Fruit fly (Drosophila melanogaster) whole organism, embryonic: Measurements from ENCODE around the gene CG33552.

Experiments
- Ada2b ChIP-seq: fragments of 200-800 bp; sonication (Bioruptor generic); IDR thresholded peaks from 2 replicates; pipeline ENCODE4 v1.3.6; 2022; ENCODE audit warnings: missing biosample characterization, missing genetic modification characterization
- CG10267 ChIP-seq: fragments of 200-800 bp; sonication (Bioruptor generic); optimal IDR thresholded peaks from 2 replicates; lab custom pipeline; 2018; ENCODE audit warnings: missing biosample characterization, mild to moderate bottlenecking, missing genetic modification characterization, moderate library complexity
- CG13894 ChIP-seq: fragments of 200-800 bp; sonication (Bioruptor generic); optimal IDR thresholded peaks from 3 replicates; lab custom pipeline; 2018; ENCODE audit warnings: missing biosample characterization, mild to moderate bottlenecking, missing genetic modification characterization, moderate library complexity
- CG17612 ChIP-seq: fragments of 200-800 bp; sonication (Bioruptor generic); IDR thresholded peaks from 2 replicates; pipeline ENCODE4 v1.3.6; 2022; ENCODE audit warnings: missing biosample characterization, missing genetic modification characterization
- CG1832 ChIP-seq: fragments of 200-800 bp; sonication (Bioruptor generic); optimal IDR thresholded peaks from 2 replicates; lab custom pipeline; 2017; ENCODE audit warnings: missing biosample characterization, mild to moderate bottlenecking, missing genetic modification characterization, inconsistent platforms
- CG34224 ChIP-seq: fragments of 200-800 bp; sonication (Bioruptor generic); IDR thresholded peaks from 3 replicates; pipeline ENCODE4 v1.3.6; 2022; ENCODE audit warnings: missing biosample characterization, missing genetic modification characterization; ENCODE audit not compliant: partially characterized antibody
- CG4617 ChIP-seq: fragments of 200-800 bp; sonication (Bioruptor generic); optimal IDR thresholded peaks from 3 replicates; lab custom pipeline; 2016; ENCODE audit warnings: missing biosample characterization, missing genetic modification characterization, borderline replicate concordance
- Drgx ChIP-seq: fragments of 200-800 bp; sonication (Bioruptor generic); IDR thresholded peaks from 2 replicates; pipeline ENCODE4 v1.3.6; 2022; ENCODE audit warnings: missing biosample characterization, missing genetic modification characterization
- MBD-R2 ChIP-seq: fragments of 200-800 bp; sonication (Bioruptor generic); IDR thresholded peaks from 2 replicates; pipeline ENCODE4 v1.3.6; 2022; ENCODE audit warnings: missing biosample characterization, missing genetic modification characterization
- MESR4 ChIP-seq: fragments of 200-800 bp; sonication (Bioruptor generic); optimal IDR thresholded peaks from 2 replicates; lab custom pipeline; 2018; ENCODE audit warnings: missing biosample characterization, mild to moderate bottlenecking, missing genetic modification characterization, moderate library complexity
- Med ChIP-seq: fragments of 200-800 bp; sonication (Bioruptor generic); peaks from one replicate; lab custom pipeline; 2016; ENCODE audit warnings: missing biosample characterization, missing genetic modification characterization, mild to moderate bottlenecking, inconsistent platforms, moderate library complexity
- caup ChIP-seq: fragments of 200-800 bp; sonication (Bioruptor generic); optimal IDR thresholded peaks from 3 replicates; lab custom pipeline; 2017; ENCODE audit warnings: missing biosample characterization, mild to moderate bottlenecking, missing genetic modification characterization, moderate library complexity; ENCODE audit not compliant: severe bottlenecking
- pzg ChIP-seq: fragments of 200-800 bp; sonication (Bioruptor generic); optimal IDR thresholded peaks from 3 replicates; lab custom pipeline; 2018; ENCODE audit warnings: missing biosample characterization, mild to moderate bottlenecking, missing genetic modification characterization, moderate library complexity
- sob ChIP-seq: fragments of 200-800 bp; sonication (Bioruptor generic); IDR thresholded peaks from 2 replicates; pipeline ENCODE4 v1.3.6; 2022; ENCODE audit warnings: missing biosample characterization, missing genetic modification characterization
- stwl ChIP-seq: fragments of 200-800 bp; sonication (Bioruptor generic); optimal IDR thresholded peaks from 3 replicates; lab custom pipeline; 2018; ENCODE audit warnings: missing biosample characterization, mild to moderate bottlenecking, missing genetic modification characterization, moderate library complexity
- tap ChIP-seq: fragments of 200-800 bp; optimal IDR thresholded peaks from 3 replicates; lab custom pipeline; 2019; ENCODE audit warnings: missing biosample characterization, mild to moderate bottlenecking, missing genetic modification characterization, moderate library complexity

Gene CG33552

DNA sequence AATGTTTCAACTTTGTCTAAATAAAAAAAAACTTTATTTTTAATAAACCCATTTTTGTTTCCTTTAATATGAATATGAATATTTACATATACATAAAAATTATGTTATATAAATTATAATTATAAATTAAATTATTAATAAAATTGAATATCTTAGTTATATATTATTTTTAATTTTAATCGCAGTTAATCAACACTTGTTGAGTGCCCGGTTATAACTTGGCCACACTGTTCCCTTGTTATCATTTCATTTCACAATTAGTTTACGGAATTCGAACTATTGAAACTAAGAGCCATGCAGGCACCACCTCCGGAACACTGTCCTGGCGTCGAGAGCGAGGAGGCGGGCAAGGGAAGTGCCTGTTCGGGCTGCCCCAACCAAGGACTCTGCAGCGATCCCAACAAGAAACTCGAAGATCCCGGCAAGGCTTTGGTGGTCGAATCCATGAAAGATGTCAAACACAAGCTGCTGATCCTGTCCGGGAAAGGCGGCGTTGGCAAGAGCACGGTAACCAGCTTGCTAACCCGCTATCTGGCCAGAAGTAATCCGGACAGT lies 50.1 kb downstream of the CG33552 start, which contains the start of gene Nubp1:
Gene Nubp1, plus strand, starts transcription at position 213 of the 555 bp plus-strand sequence.
- TF ChIP-seq CG1832 (GFP tag; lab: Kevin White, UChicago) (no peak), stwl (peak; percentile 76), sob (GFP tag; lab: Robert Waterston, UW) (peak; percentile 10; the same call in 1 of the 2 replicates), MESR4 (GFP tag; lab: Kevin White, UChicago) (peak; percentile 68), Ada2b (GFP tag; lab: Robert Waterston, UW) (no peak), pzg (peak; percentile 11), CG13894 (tag; lab: Kevin White, UChicago) (no peak), CG17612 (GFP tag; lab: Robert Waterston, UW) (no peak), CG4617 (GFP tag; lab: Kevin White, UChicago) (peak; percentile 67), caup (GFP tag; lab: Kevin White, UChicago) (no peak), CG10267 (tag; lab: Kevin White, UChicago) (peak; percentile 67), Drgx (GFP tag; lab: Robert Waterston, UW) (no peak), Med (peak; percentile 57), MBD-R2 (GFP tag; lab: Robert Waterston, UW) (peak; percentile 50), CG34224 (GFP tag; lab: Robert Waterston, UW) (0 out of 3 replicates have a peak, but pooled peaks have one; percentile 31), tap (tag; lab: Kevin White, UChicago) (no peak)
- TF ChIP-seq, all 482 proteins: peak for 9
